Worm (Caenorhabditis elegans): ENCODE results near the gene srw-121.

DNA sequence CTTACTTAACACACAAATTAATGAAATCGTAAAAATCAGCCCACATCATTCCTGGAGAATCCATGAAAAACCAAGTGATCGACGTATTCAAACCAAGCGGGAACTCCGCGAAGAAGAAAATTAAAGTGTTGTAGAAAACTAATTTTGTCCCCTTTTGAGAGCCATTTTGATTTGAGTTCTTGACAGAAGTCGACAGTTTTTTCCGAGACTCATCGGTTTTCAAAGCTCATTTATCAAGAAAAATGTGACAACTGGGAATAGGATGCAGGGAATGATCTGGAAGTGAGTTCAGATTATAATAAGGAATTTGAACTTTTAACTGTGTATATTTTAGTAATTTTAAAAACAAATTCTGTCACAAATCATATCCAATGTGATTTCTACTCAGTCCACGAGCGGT, 20.0 kb upstream of the srw-121 start, which contains the start of gene srw-135:
- TF ChIP-seq ztf-26 (tag; optimal IDR thresholded peaks at IDR 0.05) (no peak), F49E8.2 (tag; optimal IDR thresholded peaks at IDR 0.05; ENCODE audit: insufficient read depth) (no peak), snpc-4 (GFP tag; optimal IDR thresholded peaks at IDR 0.05) (no peak), snpc-4 (tag; optimal IDR thresholded peaks at IDR 0.05) (no peak), lag-1 (GFP tag; IDR thresholded peaks at IDR 0.05) (no peak), unc-62 (GFP tag; optimal IDR thresholded peaks at IDR 0.05) (no peak), nhr-90 (tag; optimal IDR thresholded peaks at IDR 0.05) (no peak), ceh-27 (GFP tag; optimal IDR thresholded peaks at IDR 0.05) (no peak), efl-1 (GFP tag; optimal IDR thresholded peaks at IDR 0.05) (no peak), sea-2 (GFP tag; IDR thresholded peaks at IDR 0.05) (no peak), snpc-1.1 (tag; optimal IDR thresholded peaks at IDR 0.05; ENCODE audit: insufficient read depth) (no peak), B0261.1 (tag; optimal IDR thresholded peaks at IDR 0.05) (no peak)

Measured in whole organism, young adult.